Worm (Caenorhabditis elegans): ENCODE results near the gene cyc-2.1.

The cyc-2.1 gene

DNA sequence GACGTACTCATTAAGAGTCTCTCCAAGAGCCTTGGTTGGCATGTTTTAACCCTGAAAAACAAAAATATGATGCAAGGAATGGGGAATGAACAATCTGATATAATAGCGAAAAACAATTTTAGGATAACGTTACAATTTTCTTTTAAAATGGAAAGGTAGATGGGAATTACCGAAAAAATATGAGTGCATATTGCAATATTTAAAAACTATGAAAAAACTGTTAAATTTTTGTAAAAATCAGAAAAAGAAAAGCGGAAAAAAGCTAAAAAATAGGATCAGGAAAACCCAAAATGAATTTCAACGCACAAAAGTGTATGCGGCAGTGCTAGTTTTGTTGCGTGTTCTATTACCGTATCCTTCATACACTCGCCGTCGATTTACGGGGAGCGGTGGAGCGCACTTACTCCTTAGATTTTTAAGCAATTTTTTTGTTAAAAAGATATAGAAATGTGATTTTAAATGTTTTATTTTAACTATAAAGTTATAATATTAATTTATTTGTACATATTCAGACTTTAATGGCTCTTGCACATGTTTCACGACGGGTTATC lies 991 bp upstream of the cyc-2.1 start, which contains the start of the genes rpl-20 and Y17G9B.5 (continued):
- TF ChIP-seq lin-15B (tag; optimal IDR thresholded peaks at IDR 0.05): peak; percentile 99
- TF ChIP-seq nhr-48 (tag; optimal IDR thresholded peaks at IDR 0.05): peak; percentile 97
- TF ChIP-seq mxl-3 (GFP tag; optimal IDR thresholded peaks at IDR 0.05): peak; percentile 95
- TF ChIP-seq gei-8 (GFP tag; optimal IDR thresholded peaks at IDR 0.05): peak; percentile 93
- TF ChIP-seq sdz-12 (GFP tag; optimal IDR thresholded peaks at IDR 0.05): peak; percentile 97
- peak; percentile 100 for TF ChIP-seq R02D3.7 (tag; optimal IDR thresholded peaks at IDR 0.05)
- peak; percentile 97 for TF ChIP-seq nhr-25 (tag; optimal IDR thresholded peaks at IDR 0.05; ENCODE audit: borderline replicate concordance, insufficient read depth)
- TF ChIP-seq F49E8.2 (tag; optimal IDR thresholded peaks at IDR 0.05; ENCODE audit: borderline replicate concordance): peak; percentile 98
- peak; percentile 99 for TF ChIP-seq spr-1 (tag; optimal IDR thresholded peaks at IDR 0.05)
- peak; percentile 99 for TF ChIP-seq lin-29 (GFP tag; IDR thresholded peaks at IDR 0.05)
- TF ChIP-seq nhr-10 (tag; optimal IDR thresholded peaks at IDR 0.05): peak; percentile 98
- peak; percentile 2 for TF ChIP-seq aly-2 (tag; optimal IDR thresholded peaks at IDR 0.05)
- TF ChIP-seq lsy-2 (tag; optimal IDR thresholded peaks at IDR 0.05): peak; percentile 100
- no peak for TF ChIP-seq unc-39 (tag; optimal IDR thresholded peaks at IDR 0.05)
- TF ChIP-seq daf-12 (tag; optimal IDR thresholded peaks at IDR 0.05): no peak
- peak; percentile 100 for TF ChIP-seq dmd-6 (GFP tag; IDR thresholded peaks at IDR 0.05)
- TF ChIP-seq zfp-2 (tag; optimal IDR thresholded peaks at IDR 0.05): peak; percentile 94
- peak; percentile 99 for TF ChIP-seq lin-1 (GFP tag; IDR thresholded peaks at IDR 0.05)
- TF ChIP-seq nhr-237 (tag; optimal IDR thresholded peaks at IDR 0.05): peak; percentile 86
- peak; percentile 93 for TF ChIP-seq ZK337.2 (GFP tag; IDR thresholded peaks at IDR 0.05)
- peak; percentile 99 for TF ChIP-seq nhr-6 (tag; optimal IDR thresholded peaks at IDR 0.05)
- peak; percentile 96 for TF ChIP-seq F10B5.3 (tag; optimal IDR thresholded peaks at IDR 0.05)
- peak; percentile 91 for TF ChIP-seq F44E2.7 (GFP tag; IDR thresholded peaks at IDR 0.05)
- TF ChIP-seq hlh-11 (tag; optimal IDR thresholded peaks at IDR 0.05): peak; percentile 100
- peak; percentile 98 for TF ChIP-seq madf-9 (GFP tag; conservative IDR thresholded peaks at IDR 0.05)
- TF ChIP-seq mdl-1 (tag; optimal IDR thresholded peaks at IDR 0.05): peak; percentile 22 to 92
- TF ChIP-seq madf-5 (GFP tag; IDR thresholded peaks at IDR 0.05): peak; percentile 96 to 99
- peak; percentile 94; the same call in 1 of the 2 replicates for TF ChIP-seq tag-97 (GFP tag; IDR thresholded peaks at IDR 0.05)
- peak; percentile 88 for TF ChIP-seq ceh-32 (tag; optimal IDR thresholded peaks at IDR 0.05; ENCODE audit: poor library complexity)

ce11 chrIV:4749155-4749554 lies 343 bp upstream of the cyc-2.1 start:
- no peak for TF ChIP-seq lir-3 (tag; optimal IDR thresholded peaks at IDR 0.05)
- TF ChIP-seq lim-7 (GFP tag; IDR thresholded peaks at IDR 0.05): peak; percentile 48; the same call in 1 of the 2 replicates
- no peak for TF ChIP-seq zfp-3 (GFP tag; conservative IDR thresholded peaks at IDR 0.05)
- TF ChIP-seq set-16 (GFP tag; IDR thresholded peaks at IDR 0.05): peak; percentile 69
- 0 out of 2 replicates have a peak, but pooled peaks have one; percentile 20 for TF ChIP-seq F44E2.7 (GFP tag; IDR thresholded peaks at IDR 0.05)
- no peak for TF ChIP-seq fos-1 (tag; optimal IDR thresholded peaks at IDR 0.05)
- TF ChIP-seq aha-1 (tag): peak; percentile 29
- TF ChIP-seq hmg-1.1 (GFP tag; IDR thresholded peaks at IDR 0.05): no peak
- TF ChIP-seq ama-1 (optimal IDR thresholded peaks at IDR 0.05): no peak
- TF ChIP-seq ceh-44 (GFP tag; IDR thresholded peaks at IDR 0.05): 0 out of 2 replicates have a peak, but pooled peaks have one; percentile 46

ce11 chrIV:4747553-4747952 lies 1.3 kb downstream of the cyc-2.1 start, which contains the start of gene tctn-1:
tctn-1 (minus strand) TSS chrIV:4747832.
- TF ChIP-seq nhr-111 (GFP tag; optimal IDR thresholded peaks at IDR 0.05): no peak
- TF ChIP-seq zip-11 (GFP tag; IDR thresholded peaks at IDR 0.05): no peak
- no peak for TF ChIP-seq cey-2 (tag; optimal IDR thresholded peaks at IDR 0.05; ENCODE audit: borderline replicate concordance, insufficient read depth)
- peak; percentile 22 for TF ChIP-seq aha-1 (tag)
- 0 out of 2 replicates have a peak, but pooled peaks have one; percentile 27 for TF ChIP-seq hmg-1.1 (GFP tag; IDR thresholded peaks at IDR 0.05)
- 0 out of 2 replicates have a peak, but pooled peaks have one; percentile 16 for TF ChIP-seq madf-9 (GFP tag; conservative IDR thresholded peaks at IDR 0.05)
- TF ChIP-seq ctbp-1 (GFP tag; IDR thresholded peaks at IDR 0.05): 0 out of 2 replicates have a peak, but pooled peaks have one; percentile 14
- TF ChIP-seq F26F4.8 (GFP tag; conservative IDR thresholded peaks at IDR 0.05): no peak
- no peak for TF ChIP-seq attf-4 (tag; optimal IDR thresholded peaks at IDR 0.05)
- no peak for TF ChIP-seq lin-1 (GFP tag; IDR thresholded peaks at IDR 0.05)
- TF ChIP-seq dmd-6 (GFP tag; IDR thresholded peaks at IDR 0.05): peak; percentile 23; the same call in 1 of the 2 replicates
- 0 out of 2 replicates have a peak, but pooled peaks have one; percentile 20 for TF ChIP-seq arid-1 (GFP tag; conservative IDR thresholded peaks at IDR 0.05)
- no peak for TF ChIP-seq lir-3 (tag; optimal IDR thresholded peaks at IDR 0.05)
- no peak for TF ChIP-seq T26A8.4 (GFP tag; IDR thresholded peaks at IDR 0.05)
- peak; percentile 18; the same call in 1 of the 2 replicates for TF ChIP-seq zfp-3 (GFP tag; conservative IDR thresholded peaks at IDR 0.05)
- 0 out of 2 replicates have a peak, but pooled peaks have one; percentile 26 for TF ChIP-seq mdt-29 (GFP tag; IDR thresholded peaks at IDR 0.05)

Data from whole organism, L4 larva.